Fruit fly (Drosophila melanogaster) whole organism: Measurements from ENCODE around the gene CG42818.

Experiments
- CG8478 ChIP-seq: fragments of >200 bp; optimal IDR thresholded peaks from 2 replicates; lab custom pipeline; 2018; ENCODE audit warnings: inconsistent platforms
- Dll ChIP-seq: fragments of >200 bp; optimal IDR thresholded peaks from 2 replicates; lab custom pipeline; 2017
- EcR ChIP-seq, 2 experiments: fragments of >200 bp; optimal IDR thresholded peaks; 2 replicates each; lab custom pipeline; 2017; ENCODE audit warnings: missing biosample characterization in 2 of 2, missing genetic modification characterization in 2 of 2, missing genetic modification reagents in 2 of 2
- pan ChIP-seq: fragments of >200 bp; optimal IDR thresholded peaks from 2 replicates; lab custom pipeline; 2017
- psq ChIP-seq: fragments of >200 bp; optimal IDR thresholded peaks from 2 replicates; lab custom pipeline; 2017
- usp ChIP-seq: fragments of >200 bp; optimal IDR thresholded peaks from 2 replicates; lab custom pipeline; 2017; ENCODE audit warnings: missing biosample characterization, missing genetic modification characterization, mixed read lengths

CG42818 gene

DNA sequence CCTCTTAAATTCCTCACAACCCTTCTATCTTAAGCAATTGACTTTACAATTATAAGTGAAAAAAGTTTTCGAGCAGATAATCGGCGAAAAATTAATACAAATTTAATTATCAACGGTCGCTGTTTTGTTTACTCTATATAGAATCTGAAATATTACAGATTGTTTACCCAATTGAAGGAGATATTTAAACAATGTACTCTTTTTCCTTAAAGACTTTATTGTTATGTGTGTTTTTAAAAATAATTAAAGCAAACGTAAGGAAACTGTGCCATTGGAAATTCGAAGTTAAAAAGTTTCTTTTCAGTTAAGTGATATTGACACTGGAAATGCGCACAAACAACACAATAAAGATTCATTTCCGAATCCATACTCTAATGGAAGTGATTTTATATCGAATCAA lies at the start of gene CG42818:
CG42818 (plus strand) TSS at position 301 of the 400 bp plus-strand sequence.
- TF ChIP-seq pan (no peak), EcR (GFP tag; optimal IDR thresholded peaks at IDR 0.05; lab: Kevin White, UChicago) (no peak), psq (lab: Kevin White, UChicago) (no peak), usp (no peak), Dll (lab: Kevin White, UChicago) (no peak), CG8478 (lab: Kevin White, UChicago) (no peak)

DNA sequence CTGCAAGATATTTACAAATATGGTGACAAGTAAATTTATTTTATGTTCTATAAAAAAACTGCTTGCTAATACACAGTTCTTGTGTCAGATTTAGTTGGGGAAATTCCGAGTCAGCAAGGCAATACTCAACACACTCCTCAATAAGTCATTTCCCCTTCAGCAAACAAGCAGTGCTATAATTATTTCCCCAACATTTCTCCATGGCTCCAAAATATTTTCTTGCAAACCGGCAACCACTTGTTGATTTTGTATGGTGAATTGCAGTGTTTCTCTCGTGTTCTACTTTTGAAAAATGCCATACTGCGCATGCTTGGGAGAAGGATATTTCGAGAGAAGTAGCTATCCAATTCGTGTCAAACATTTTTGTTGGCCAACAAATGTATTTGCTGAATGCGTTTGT lies 43.6 kb upstream of the CG42818 start:
- TF ChIP-seq EcR (GFP tag; optimal IDR thresholded peaks at IDR 0.05; lab: Kevin White, UChicago) (no peak), psq (lab: Kevin White, UChicago) (no peak), usp (no peak), Dll (lab: Kevin White, UChicago) (no peak), pan (no peak), CG8478 (lab: Kevin White, UChicago) (no peak)

DNA sequence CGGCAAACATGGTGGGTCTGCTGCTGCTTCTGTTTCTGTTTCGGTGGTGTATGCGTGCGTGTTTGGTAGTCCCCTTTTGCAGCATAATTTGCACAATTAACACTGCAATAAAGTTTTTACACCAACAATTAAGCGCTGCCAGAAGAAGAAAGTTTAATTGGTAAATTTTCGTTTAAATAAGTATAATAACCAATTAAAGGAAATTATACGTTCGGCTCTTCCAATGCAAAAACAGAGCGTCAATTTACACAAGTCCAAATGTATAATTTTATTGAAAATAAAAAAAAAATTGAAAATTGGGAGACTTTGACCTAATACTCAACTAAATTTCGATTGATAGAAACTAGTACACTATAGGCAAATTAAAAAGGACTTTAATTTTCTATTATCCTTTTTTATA lies 30.6 kb upstream of the CG42818 start, which contains the start of gene CG31819:
CG31819 (plus strand) TSS at position 301 of the 400 bp plus-strand sequence.
- TF ChIP-seq pan (no peak), Dll (lab: Kevin White, UChicago) (no peak), usp (no peak), EcR (GFP tag; optimal IDR thresholded peaks at IDR 0.05; lab: Kevin White, UChicago) (no peak), psq (lab: Kevin White, UChicago) (no peak), CG8478 (lab: Kevin White, UChicago) (no peak)

DNA sequence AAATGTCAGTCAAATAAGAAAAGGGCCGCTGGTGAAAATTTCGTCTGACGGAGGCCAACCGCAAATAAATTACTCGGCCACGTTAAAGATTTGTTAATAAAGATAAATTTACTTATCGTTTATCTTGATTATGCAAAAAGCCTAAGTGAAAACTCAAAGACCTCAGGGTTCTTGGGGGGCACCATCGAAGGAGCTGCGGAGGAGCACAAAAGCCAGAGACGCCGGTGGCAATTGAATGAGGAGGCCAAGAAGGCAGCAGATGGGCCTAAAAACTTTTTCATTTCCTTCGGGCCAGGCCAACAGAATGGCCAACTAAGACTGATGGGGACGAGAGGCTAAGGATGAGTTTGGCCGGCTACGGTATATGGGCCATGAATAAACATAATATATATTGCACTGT lies 25.4 kb upstream of the CG42818 start:
- TF ChIP-seq usp = no peak
- no peak for TF ChIP-seq pan
- TF ChIP-seq CG8478 (lab: Kevin White, UChicago) = no peak
- no peak for TF ChIP-seq Dll (lab: Kevin White, UChicago)
- TF ChIP-seq EcR (GFP tag; optimal IDR thresholded peaks at IDR 0.05; lab: Kevin White, UChicago) = no peak
- TF ChIP-seq psq (lab: Kevin White, UChicago) = no peak

DNA sequence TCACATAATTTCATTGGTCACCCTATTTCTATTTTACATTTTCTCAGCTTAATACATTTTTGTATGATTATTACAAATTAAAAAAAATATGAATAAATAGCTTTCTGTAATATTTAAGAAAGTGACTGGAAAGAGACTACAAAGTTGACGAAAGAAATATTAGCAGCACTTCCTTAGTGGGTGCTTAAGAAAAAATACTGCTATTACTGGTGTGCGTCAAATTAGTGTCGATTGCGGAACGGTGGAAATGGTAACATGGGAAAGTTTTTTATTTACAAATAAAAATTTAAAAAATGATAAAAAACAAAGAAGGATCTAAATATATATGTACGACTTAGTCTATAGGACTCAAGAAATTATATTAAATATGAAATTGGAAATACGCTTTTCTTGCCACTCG lies 17.8 kb upstream of the CG42818 start:
- TF ChIP-seq Dll (lab: Kevin White, UChicago) = no peak
- TF ChIP-seq CG8478 (lab: Kevin White, UChicago) = no peak
- no peak for TF ChIP-seq usp
- no peak for TF ChIP-seq psq (lab: Kevin White, UChicago)
- TF ChIP-seq pan = no peak
- TF ChIP-seq EcR (GFP tag; optimal IDR thresholded peaks at IDR 0.05; lab: Kevin White, UChicago) = no peak

DNA sequence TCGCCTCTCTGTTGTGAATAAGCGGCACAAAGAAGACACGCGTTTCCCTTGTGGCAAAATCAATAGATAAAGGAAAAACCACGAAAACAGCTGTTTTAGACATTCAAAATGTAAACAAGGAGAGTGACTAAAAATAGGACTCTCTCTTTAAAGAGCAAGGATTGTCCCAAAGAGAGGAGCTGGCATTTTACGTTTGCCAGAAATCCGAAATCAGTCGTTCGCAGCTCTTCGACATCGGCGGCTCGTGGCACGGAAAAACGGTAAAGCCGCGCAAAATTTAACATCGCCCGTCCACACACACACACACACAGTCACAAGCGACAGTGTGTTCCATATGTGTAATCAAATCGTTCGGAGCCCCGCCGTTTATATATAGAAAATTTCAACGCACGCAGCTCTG lies 10.5 kb upstream of the CG42818 start, which contains the start of gene Ca-Ma2d:
Ca-Ma2d (plus strand) TSS at position 211 of the 400 bp plus-strand sequence.
- TF ChIP-seq usp (no peak), pan (no peak), CG8478 (lab: Kevin White, UChicago) (no peak), psq (lab: Kevin White, UChicago) (no peak), Dll (lab: Kevin White, UChicago) (no peak), EcR (GFP tag; optimal IDR thresholded peaks at IDR 0.05; lab: Kevin White, UChicago) (no peak)

DNA sequence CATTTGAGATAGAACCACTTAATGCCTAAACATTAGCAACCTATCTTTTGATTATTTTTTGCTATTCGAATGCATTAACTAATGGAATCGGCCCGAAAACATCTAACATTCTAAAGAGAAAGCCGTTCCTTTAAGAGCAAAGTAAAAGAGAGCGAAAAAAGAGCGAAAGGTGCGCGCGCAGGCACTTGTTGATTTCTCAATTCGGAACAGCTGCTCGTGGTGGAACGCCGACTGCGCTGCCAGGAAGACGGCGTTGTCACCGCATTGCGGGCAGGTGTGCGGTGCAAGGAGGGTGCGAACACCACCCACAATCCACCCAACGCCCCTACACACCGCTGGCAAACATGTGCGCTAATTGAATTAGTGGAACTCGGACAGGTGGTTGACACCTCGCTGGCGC lies 6.9 kb upstream of the CG42818 start:
- TF ChIP-seq CG8478 (lab: Kevin White, UChicago) (no peak), psq (lab: Kevin White, UChicago) (no peak), pan (no peak), Dll (lab: Kevin White, UChicago) (no peak), usp (no peak), EcR (GFP tag; optimal IDR thresholded peaks at IDR 0.05; lab: Kevin White, UChicago) (no peak)

DNA sequence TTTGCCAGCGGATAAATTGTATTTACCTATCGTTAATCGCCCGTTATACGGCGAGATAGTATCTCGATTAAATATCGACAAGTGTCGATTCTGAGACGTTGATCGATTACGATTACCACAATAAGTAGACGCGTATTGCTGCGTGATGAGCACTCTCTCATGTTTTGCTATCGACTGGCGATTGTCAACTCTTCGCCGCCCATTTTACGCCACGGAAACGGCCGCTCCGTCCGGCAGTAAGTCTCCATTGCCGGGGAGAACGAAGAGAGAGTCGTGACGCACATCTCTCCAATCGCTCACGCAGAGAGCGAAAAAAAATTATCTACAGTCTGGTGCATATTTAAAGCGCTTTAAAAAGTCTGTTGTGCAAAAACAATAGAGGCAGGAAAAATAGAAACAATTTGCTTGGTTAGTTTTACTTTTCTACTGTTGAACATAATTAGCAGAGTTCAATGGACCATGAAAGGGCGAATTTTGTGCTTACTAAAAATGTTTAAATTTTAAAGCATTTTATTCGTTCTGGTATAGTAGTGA lies 9.9 kb downstream of the CG42818 start, which contains the start of gene CG46309:
CG46309 (minus strand) TSS at position 191 of the 534 bp plus-strand sequence.
- TF ChIP-seq usp (no peak), CG8478 (lab: Kevin White, UChicago) (no peak), psq (lab: Kevin White, UChicago) (no peak), EcR (GFP tag; optimal IDR thresholded peaks at IDR 0.05; lab: Kevin White, UChicago) (no peak), pan (no peak), Dll (lab: Kevin White, UChicago) (no peak)

DNA sequence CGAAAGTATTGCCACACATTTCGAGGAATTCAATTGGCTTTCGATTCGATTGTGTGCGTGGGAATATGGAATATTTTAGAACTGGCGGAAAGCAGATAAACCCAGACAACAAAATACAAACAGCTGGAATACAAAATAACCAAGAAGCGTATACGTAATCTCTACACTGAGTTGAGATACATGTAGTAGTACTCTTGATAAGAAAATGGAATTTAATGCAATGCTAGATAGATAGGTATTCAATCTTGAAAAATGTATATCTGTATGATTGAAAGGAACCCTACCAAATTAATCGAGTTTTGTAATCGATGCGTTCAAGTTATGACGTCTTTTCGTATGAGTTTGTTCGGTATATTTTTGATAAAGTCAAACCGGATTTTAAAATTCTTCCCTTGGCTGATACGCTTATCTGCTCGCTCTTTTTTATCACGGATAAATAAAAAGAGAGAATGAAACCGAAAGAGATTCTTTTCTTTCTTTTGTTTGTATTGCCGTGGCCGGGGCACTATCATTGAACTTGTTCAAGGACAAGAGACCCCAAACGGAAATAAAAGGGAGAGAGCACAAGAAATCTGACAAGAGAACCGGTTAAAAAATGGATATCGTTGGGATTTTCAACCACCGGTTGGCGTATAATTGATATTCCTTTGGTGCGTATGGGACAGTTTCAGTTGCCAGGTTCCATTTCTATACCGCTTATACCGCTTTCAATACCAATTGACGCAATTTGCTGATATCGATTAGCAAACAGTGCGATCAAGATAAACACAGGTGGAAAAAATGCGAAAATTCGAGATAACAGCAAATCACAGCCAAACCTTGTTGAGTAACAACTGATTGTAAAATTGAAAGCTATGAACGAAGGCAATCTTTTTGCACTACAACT lies 13.7 kb downstream of the CG42818 start:
- no peak for TF ChIP-seq CG8478 (lab: Kevin White, UChicago)
- no peak for TF ChIP-seq usp
- TF ChIP-seq EcR (GFP tag; optimal IDR thresholded peaks at IDR 0.05; lab: Kevin White, UChicago) = no peak
- no peak for TF ChIP-seq psq (lab: Kevin White, UChicago)
- TF ChIP-seq pan = no peak
- TF ChIP-seq Dll (lab: Kevin White, UChicago) = no peak

DNA sequence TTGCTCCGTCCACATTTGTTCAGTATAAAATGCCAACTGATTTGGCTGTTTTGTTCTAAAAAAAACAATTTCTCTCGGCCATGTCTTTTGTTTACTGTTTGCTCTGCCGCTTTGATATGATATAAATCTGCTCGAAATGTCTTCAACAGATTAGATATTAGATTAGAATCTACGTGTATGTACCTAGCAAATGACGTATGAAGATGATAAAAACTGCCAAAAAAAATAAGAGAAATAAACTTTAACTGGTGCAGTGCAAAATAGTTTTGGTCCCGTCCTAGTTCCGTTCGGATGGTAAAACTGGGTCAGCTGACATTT lies 14.3 kb downstream of the CG42818 start:
- no peak for TF ChIP-seq EcR (GFP tag; optimal IDR thresholded peaks at IDR 0.05; lab: Kevin White, UChicago)
- TF ChIP-seq CG8478 (lab: Kevin White, UChicago) = no peak
- no peak for TF ChIP-seq psq (lab: Kevin White, UChicago)
- no peak for TF ChIP-seq usp
- TF ChIP-seq pan = no peak
- no peak for TF ChIP-seq Dll (lab: Kevin White, UChicago)

DNA sequence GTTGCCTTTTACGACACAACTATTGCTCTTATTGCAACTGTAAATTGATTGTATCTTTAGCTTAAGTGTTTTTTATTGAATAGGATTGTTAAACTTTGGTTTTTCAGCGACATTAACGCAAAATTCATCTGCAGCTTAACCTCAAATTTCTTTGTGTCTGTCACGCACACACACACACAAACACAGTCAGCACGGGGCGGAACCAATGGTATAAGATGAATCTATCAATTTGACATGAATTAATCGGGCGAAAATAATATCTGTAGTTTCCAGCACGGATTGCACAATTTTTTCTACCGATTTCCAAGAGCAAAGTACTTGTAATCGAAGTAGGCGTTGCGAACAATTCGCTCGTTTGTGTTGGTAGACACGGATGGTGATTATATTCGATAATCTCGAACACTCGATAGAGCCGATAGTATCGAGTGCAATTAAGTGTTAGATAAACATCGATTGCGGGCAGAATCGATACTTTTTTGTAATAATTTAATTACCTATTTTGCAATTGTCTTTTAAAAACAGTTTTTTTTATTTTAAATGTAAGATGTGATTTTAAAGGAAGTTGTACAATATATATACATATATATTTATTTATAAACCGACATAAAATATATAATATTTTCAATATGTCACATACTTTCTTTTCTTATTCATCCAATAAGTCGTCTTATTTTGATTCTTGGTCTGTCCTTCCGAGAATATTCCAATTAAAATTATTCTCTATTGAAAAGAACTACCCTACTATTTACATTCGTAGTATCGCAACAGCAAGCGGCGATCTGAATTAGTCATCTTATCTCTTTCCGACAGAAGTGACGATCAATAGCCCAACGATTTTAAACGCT lies 15.7 kb downstream of the CG42818 start, which contains the start of the genes PRL-1 and EndoGI:
PRL-1 (minus strand) TSS at position 380 of the 845 bp plus-strand sequence.
EndoGI (plus strand) TSS at position 462 of the 845 bp plus-strand sequence.
- peak; percentile 47 for TF ChIP-seq CG8478 (lab: Kevin White, UChicago)
- TF ChIP-seq usp = no peak
